Worm (Caenorhabditis elegans) whole organism, L3 larva: Measurements from ENCODE around the gene K08D8.6.

Experiments used
- R02D3.7 ChIP-seq: fragments of 150-350 bp; optimal IDR thresholded peaks from 2 replicates; lab custom pipeline; 2014; ENCODE audit warnings: missing biosample characterization, missing genetic modification characterization
- ZK546.5 ChIP-seq: sonication (generic microtip); optimal IDR thresholded peaks from 2 replicates; lab custom pipeline; 2017; ENCODE audit warnings: missing biosample characterization, missing genetic modification characterization
- ceh-82 ChIP-seq: fragments of 150-350 bp; optimal IDR thresholded peaks from 2 replicates; lab custom pipeline; 2014; ENCODE audit warnings: missing biosample characterization, missing genetic modification characterization
- egl-27 ChIP-seq: sonication (generic microtip); optimal IDR thresholded peaks from 4 replicates; lab custom pipeline; 2017; ENCODE audit warnings: missing biosample characterization, missing genetic modification reagents, missing genetic modification characterization
- egl-5 ChIP-seq: fragments of 150-350 bp; optimal IDR thresholded peaks from 2 replicates; lab custom pipeline; 2017; ENCODE audit warnings: missing biosample characterization, missing genetic modification reagents, missing genetic modification characterization, inconsistent platforms
- elt-1 ChIP-seq: fragments of 150-350 bp; optimal IDR thresholded peaks from 2 replicates; lab custom pipeline; 2014; ENCODE audit warnings: missing biosample characterization, missing genetic modification characterization
- elt-2 ChIP-seq: sonication (generic microtip); optimal IDR thresholded peaks from 2 replicates; lab custom pipeline; 2016; ENCODE audit warnings: missing genetic modification reagents, mild to moderate bottlenecking, missing genetic modification characterization, missing compliant biosample characterization
- elt-3 ChIP-seq, 3 experiments: fragments of 150-350 bp in 1 of 3; sonication (generic microtip) in 2 of 3; optimal IDR thresholded peaks; 2 replicates in 2 of 3; 4 replicates in 1 of 3; lab custom pipeline; 2014 to 2017; ENCODE audit warnings: missing biosample characterization in 3 of 3, missing genetic modification characterization in 3 of 3
- eor-1 ChIP-seq, 2 experiments: fragments of 150-350 bp; optimal IDR thresholded peaks; 2 replicates each; lab custom pipeline; 2014 to 2018; ENCODE audit warnings: missing biosample characterization in 2 of 2, missing genetic modification characterization in 2 of 2
- fkh-10 ChIP-seq: sonication (generic microtip); optimal IDR thresholded peaks from 2 replicates; lab custom pipeline; 2017; ENCODE audit warnings: missing biosample characterization, missing genetic modification reagents, missing genetic modification characterization
- fos-1 ChIP-seq: fragments of 150-350 bp; optimal IDR thresholded peaks from 2 replicates; lab custom pipeline; 2014; ENCODE audit warnings: missing biosample characterization, missing genetic modification characterization
- hmg-11 ChIP-seq: sonication (generic microtip); optimal IDR thresholded peaks from 2 replicates; lab custom pipeline; 2016; ENCODE audit warnings: missing genetic modification characterization, missing compliant biosample characterization
- jun-1 ChIP-seq: fragments of 150-350 bp; optimal IDR thresholded peaks from 2 replicates; lab custom pipeline; 2014; ENCODE audit warnings: missing biosample characterization, missing genetic modification reagents, missing genetic modification characterization
- lin-15B ChIP-seq: fragments of 150-350 bp; optimal IDR thresholded peaks from 2 replicates; lab custom pipeline; 2014; ENCODE audit warnings: missing biosample characterization, missing genetic modification characterization
- lsy-12 ChIP-seq: sonication (generic microtip); optimal IDR thresholded peaks from 2 replicates; lab custom pipeline; 2016; ENCODE audit warnings: mild to moderate bottlenecking, missing genetic modification characterization, missing compliant biosample characterization
- mdl-1 ChIP-seq: fragments of 150-350 bp; optimal IDR thresholded peaks from 2 replicates; lab custom pipeline; 2014; ENCODE audit warnings: missing biosample characterization, missing genetic modification characterization
- mml-1 ChIP-seq: fragments of 150-350 bp; sonication (generic microtip); optimal IDR thresholded peaks from 3 replicates; lab custom pipeline; 2014; ENCODE audit warnings: missing biosample characterization, missing genetic modification characterization
- nfya-1 ChIP-seq: sonication (generic microtip); optimal IDR thresholded peaks from 2 replicates; lab custom pipeline; 2017; ENCODE audit warnings: missing genetic modification characterization, mild to moderate bottlenecking, missing compliant biosample characterization, antibody characterized with exemption, moderate library complexity; ENCODE audit not compliant: insufficient read depth
- nhr-11 ChIP-seq: fragments of 150-350 bp; optimal IDR thresholded peaks from 2 replicates; lab custom pipeline; 2014; ENCODE audit warnings: missing biosample characterization, missing genetic modification characterization
- nhr-23 ChIP-seq: fragments of 150-350 bp; optimal IDR thresholded peaks from 2 replicates; lab custom pipeline; 2014; ENCODE audit warnings: missing biosample characterization, missing genetic modification reagents, missing genetic modification characterization
- nhr-28 ChIP-seq: fragments of 150-350 bp; optimal IDR thresholded peaks from 2 replicates; lab custom pipeline; 2014; ENCODE audit warnings: missing biosample characterization, missing genetic modification characterization
- nhr-43 ChIP-seq: sonication (generic microtip); optimal IDR thresholded peaks from 2 replicates; lab custom pipeline; 2016; ENCODE audit warnings: mild to moderate bottlenecking, missing genetic modification characterization, missing compliant biosample characterization; ENCODE audit not compliant: poor library complexity, severe bottlenecking
- nhr-67 ChIP-seq: fragments of 150-350 bp; optimal IDR thresholded peaks from 2 replicates; lab custom pipeline; 2014; ENCODE audit warnings: missing biosample characterization, missing genetic modification characterization
- pqm-1 ChIP-seq: fragments of 150-350 bp; optimal IDR thresholded peaks from 2 replicates; lab custom pipeline; 2017; ENCODE audit warnings: missing biosample characterization, missing genetic modification characterization, inconsistent platforms
- sea-2 ChIP-seq: fragments of 150-350 bp; sonication (generic microtip); optimal IDR thresholded peaks from 4 replicates; lab custom pipeline; 2014; ENCODE audit warnings: missing biosample characterization, missing genetic modification reagents, missing genetic modification characterization
- skn-1 ChIP-seq: fragments of 150-350 bp; optimal IDR thresholded peaks from 2 replicates; lab custom pipeline; 2014; ENCODE audit warnings: missing biosample characterization, missing genetic modification characterization
- snpc-4 ChIP-seq: fragments of 150-350 bp; optimal IDR thresholded peaks from 2 replicates; lab custom pipeline; 2014; ENCODE audit warnings: missing biosample characterization, missing genetic modification characterization
- tbx-2 ChIP-seq: sonication (generic microtip); optimal IDR thresholded peaks from 2 replicates; lab custom pipeline; 2016; ENCODE audit warnings: mild to moderate bottlenecking, missing genetic modification characterization, missing compliant biosample characterization
- unc-39 ChIP-seq: sonication (generic microtip); optimal IDR thresholded peaks from 4 replicates; lab custom pipeline; 2017; ENCODE audit warnings: missing biosample characterization, missing genetic modification characterization
- ztf-11 ChIP-seq: fragments of 150-350 bp; optimal IDR thresholded peaks from 2 replicates; lab custom pipeline; 2014; ENCODE audit warnings: missing biosample characterization, missing genetic modification characterization
- ztf-4 ChIP-seq: fragments of 150-350 bp; optimal IDR thresholded peaks from 2 replicates; lab custom pipeline; 2014; ENCODE audit warnings: missing biosample characterization, missing genetic modification characterization

The K08D8.6 gene

ce11 chrIV:12921027-12921426 is 30.7 kb upstream of the K08D8.6 start, which contains the start of gene C32H11.4:
Gene C32H11.4 (plus strand): TSS chrIV:12921264.
- TF ChIP-seq pqm-1 (peak; percentile 69), ztf-4 (tag; lab: Kevin White, UChicago) (no peak), ceh-82 (no peak), tbx-2 (tag; lab: Kevin White, UChicago) (no peak), elt-3 (tag; optimal IDR thresholded peaks at IDR 0.05; lab: Kevin White, UChicago) (no peak), elt-2 (tag; lab: Kevin White, UChicago) (peak; percentile 85), unc-39 (no peak), fos-1 (tag; lab: Kevin White, UChicago) (no peak), jun-1 (tag; lab: Kevin White, UChicago) (no peak), mdl-1 (tag; lab: Kevin White, UChicago) (no peak), egl-5 (no peak), nhr-67 (tag; lab: Kevin White, UChicago) (no peak), nhr-11 (tag; lab: Kevin White, UChicago) (no peak), mml-1 (no peak), snpc-4 (tag; lab: Kevin White, UChicago) (no peak), ztf-11 (tag; lab: Kevin White, UChicago) (no peak)

ce11 chrIV:12920553-12920952 is 30.2 kb upstream of the K08D8.6 start:
- no peak for TF ChIP-seq elt-1 (tag; lab: Kevin White, UChicago)
- TF ChIP-seq pqm-1, result peak; percentile 52
- TF ChIP-seq nhr-28 (tag; lab: Kevin White, UChicago), result no peak
- no peak for TF ChIP-seq elt-3 (tag; optimal IDR thresholded peaks at IDR 0.05; lab: Kevin White, UChicago)
- peak; percentile 33 for TF ChIP-seq skn-1

ce11 chrIV:12918256-12918655 is 27.9 kb upstream of the K08D8.6 start, which contains the start of gene C32H11.3:
Gene C32H11.3 (plus strand): TSS chrIV:12918556.
- TF ChIP-seq nhr-67 (tag; lab: Kevin White, UChicago) (no peak), R02D3.7 (tag; lab: Kevin White, UChicago) (no peak), nhr-11 (tag; lab: Kevin White, UChicago) (no peak), hmg-11 (no peak), nhr-28 (tag; lab: Kevin White, UChicago) (no peak), sea-2 (GFP tag; lab: Kevin White, UChicago) (no peak), elt-3 (tag; optimal IDR thresholded peaks at IDR 0.05; lab: Kevin White, UChicago) (no peak), ztf-4 (tag; lab: Kevin White, UChicago) (no peak), nhr-23 (tag; lab: Kevin White, UChicago) (no peak), ztf-11 (tag; lab: Kevin White, UChicago) (no peak), lsy-12 (tag; lab: Kevin White, UChicago) (no peak), mdl-1 (tag; lab: Kevin White, UChicago) (no peak)

- TF ChIP-seq jun-1 (tag; lab: Kevin White, UChicago) (no peak), nhr-43 (no peak), ztf-11 (tag; lab: Kevin White, UChicago) (no peak), elt-1 (tag; lab: Kevin White, UChicago) (no peak), sea-2 (GFP tag; lab: Kevin White, UChicago) (no peak), fos-1 (tag; lab: Kevin White, UChicago) (no peak), lsy-12 (tag; lab: Kevin White, UChicago) (no peak), ZK546.5 (tag; lab: Kevin White, UChicago) (no peak), fkh-10 (GFP tag; lab: Kevin White, UChicago) (no peak), egl-5 (no peak), nhr-23 (tag; lab: Kevin White, UChicago) (no peak)
These were observed 25.2 kb upstream of the K08D8.6 start, which contains the start of gene srz-15 for ce11 chrIV:12915479-12915878. Gene srz-15 (plus strand): TSS chrIV:12915779.

- TF ChIP-seq eor-1 (tag; optimal IDR thresholded peaks at IDR 0.05; lab: Kevin White, UChicago), result no peak
- TF ChIP-seq lin-15B (tag; lab: Kevin White, UChicago), result no peak
- TF ChIP-seq nfya-1 (tag; lab: Kevin White, UChicago), result no peak
These were observed 24.3 kb upstream of the K08D8.6 start, which contains the start of gene irg-6 for ce11 chrIV:12914532-12915019. Gene irg-6 (minus strand): TSS chrIV:12914969.

- TF ChIP-seq pqm-1 (peak; percentile 51), elt-2 (tag; lab: Kevin White, UChicago) (peak; percentile 72), egl-27 (tag; lab: Kevin White, UChicago) (no peak)
These were observed 21.7 kb upstream of the K08D8.6 start, which contains the start of gene K08D8.5 for ce11 chrIV:12911990-12912389. Gene K08D8.5 (minus strand): TSS chrIV:12912129.
